Worm (Caenorhabditis elegans) whole organism, young adult: ENCODE data around the gene tag-342.
"Not testable (repeated sequence)": the region's sequence is repeated elsewhere in the genome, so short reads cannot be mapped to it uniquely, and the experiment has no call there.

Experiments used
- B0035.1 ChIP-seq: sonication (generic microtip); optimal IDR thresholded peaks from 2 replicates; lab custom pipeline; 2016; ENCODE audit warnings: missing genetic modification characterization, mild to moderate bottlenecking, missing compliant biosample characterization, missing genotype, missing genetic modification reagents
- F33H1.4 ChIP-seq: fragments of 200-800 bp; sonication (Bioruptor generic); IDR thresholded peaks from 2 replicates; pipeline ENCODE4 v1.3.6; 2022; ENCODE audit warnings: missing genetic modification reagents, missing genetic modification characterization, missing compliant biosample characterization
- F39B2.1 ChIP-seq: fragments of 200-800 bp; sonication (Bioruptor generic); IDR thresholded peaks from 2 replicates; pipeline ENCODE4 v1.3.6; 2022; ENCODE audit warnings: missing genetic modification reagents, missing genetic modification characterization, missing compliant biosample characterization
- F49E8.2 ChIP-seq: sonication (generic microtip); optimal IDR thresholded peaks from 3 replicates; lab custom pipeline; 2017; ENCODE audit warnings: missing genetic modification characterization, mild to moderate bottlenecking, missing compliant biosample characterization, antibody characterized with exemption, moderate library complexity; ENCODE audit not compliant: insufficient read depth
- F52B5.7 ChIP-seq: sonication (generic microtip); optimal IDR thresholded peaks from 2 replicates; lab custom pipeline; 2016; ENCODE audit warnings: mild to moderate bottlenecking, missing genetic modification characterization, missing compliant biosample characterization
- Y53G8AR.9 ChIP-seq: fragments of 200-800 bp; sonication (Bioruptor generic); conservative IDR thresholded peaks from 2 replicates; pipeline ENCODE4 v1.3.6; 2022; ENCODE audit warnings: missing genetic modification reagents, missing genetic modification characterization, missing compliant biosample characterization
- akir-1 ChIP-seq: fragments of 200-800 bp; sonication (Bioruptor generic); optimal IDR thresholded peaks from 2 replicates; lab custom pipeline; 2018; ENCODE audit warnings: mild to moderate bottlenecking, missing genetic modification characterization, moderate library complexity, missing compliant biosample characterization
- bed-1 ChIP-seq: fragments of 200-800 bp; sonication (Bioruptor generic); IDR thresholded peaks from 2 replicates; pipeline ENCODE4 v1.3.6; 2022; ENCODE audit warnings: missing genetic modification reagents, missing genetic modification characterization, missing compliant biosample characterization
- bed-2 ChIP-seq: fragments of 200-800 bp; sonication (Bioruptor generic); IDR thresholded peaks from 2 replicates; pipeline ENCODE4 v1.3.6; 2022; ENCODE audit warnings: missing genetic modification reagents, missing genetic modification characterization, missing compliant biosample characterization
- egl-18 ChIP-seq: fragments of 200-800 bp; sonication (Bioruptor generic); IDR thresholded peaks from 2 replicates; pipeline ENCODE4 v1.3.6; 2022; ENCODE audit warnings: missing genetic modification reagents, missing genetic modification characterization, missing compliant biosample characterization
- ekl-4 ChIP-seq: fragments of 200-800 bp; sonication (Bioruptor generic); IDR thresholded peaks from 2 replicates; pipeline ENCODE4 v1.3.6; 2022; ENCODE audit warnings: missing genetic modification reagents, missing genetic modification characterization, missing compliant biosample characterization
- hmg-20 ChIP-seq: fragments of 200-800 bp; sonication (Bioruptor generic); IDR thresholded peaks from 2 replicates; pipeline ENCODE4 v1.3.6; 2022; ENCODE audit warnings: missing genetic modification reagents, missing genetic modification characterization, missing compliant biosample characterization
- let-607 ChIP-seq, 2 experiments: fragments of 200-800 bp in 1 of 2; sonication (Bioruptor generic) in 1 of 2; sonication (generic microtip) in 1 of 2; optimal IDR thresholded peaks; 2 replicates each; lab custom pipeline; 2016 to 2018; ENCODE audit warnings: mild to moderate bottlenecking in 2 of 2, missing compliant biosample characterization in 2 of 2, missing genetic modification characterization in 2 of 2, moderate library complexity in 2 of 2, missing genotype in 1 of 2
- nfyb-1 ChIP-seq: fragments of 200-800 bp; sonication (Bioruptor generic); IDR thresholded peaks from 2 replicates; pipeline ENCODE4 v1.3.6; 2022; ENCODE audit warnings: missing genetic modification reagents, missing genetic modification characterization, missing compliant biosample characterization
- rcor-1 ChIP-seq: fragments of 200-800 bp; sonication (Bioruptor generic); IDR thresholded peaks from 2 replicates; pipeline ENCODE4 v1.3.6; 2022; ENCODE audit warnings: missing genetic modification reagents, missing genetic modification characterization, missing compliant biosample characterization
- rec-8 ChIP-seq, 2 experiments: sonication (generic microtip); optimal IDR thresholded peaks; 2 replicates each; lab custom pipeline; 2016; ENCODE audit warnings: mild to moderate bottlenecking in 2 of 2, missing genetic modification characterization in 2 of 2, missing genetic modification reagents in 2 of 2, missing genotype in 2 of 2, missing biosample characterization in 1 of 2, missing compliant biosample characterization in 1 of 2, moderate library complexity in 1 of 2
- rpc-1 ChIP-seq, 2 experiments: fragments of 150-350 bp in 1 of 2; sonication (generic microtip) in 1 of 2; optimal IDR thresholded peaks; 2 replicates each; lab custom pipeline; 2014 to 2018; ENCODE audit warnings: missing biosample characterization in 1 of 2, missing genetic modification characterization in 1 of 2, missing genetic modification reagents in 1 of 2, missing genotype in 1 of 2
- snpc-1.1 ChIP-seq: sonication (generic microtip); optimal IDR thresholded peaks from 2 replicates; lab custom pipeline; 2017; ENCODE audit warnings: missing genetic modification characterization, mild to moderate bottlenecking, missing compliant biosample characterization, antibody characterized with exemption, moderate library complexity, missing genotype, missing genetic modification reagents; ENCODE audit not compliant: insufficient read depth
- snpc-1.3 ChIP-seq: sonication (generic microtip); optimal IDR thresholded peaks from 2 replicates; lab custom pipeline; 2017; ENCODE audit warnings: missing genetic modification characterization, mild to moderate bottlenecking, missing compliant biosample characterization, antibody characterized with exemption, moderate library complexity, missing genotype, missing genetic modification reagents; ENCODE audit not compliant: insufficient read depth
- snpc-4 ChIP-seq, 5 experiments: fragments of 150-350 bp in 1 of 5; sonication (generic microtip) in 4 of 5; optimal IDR thresholded peaks; 2 replicates each; lab custom pipeline; 2014 to 2018; ENCODE audit warnings: missing genetic modification characterization in 5 of 5, missing biosample characterization in 3 of 5, antibody characterized with exemption in 2 of 5, mild to moderate bottlenecking in 2 of 5, missing compliant biosample characterization in 2 of 5, missing genotype in 2 of 5, moderate library complexity in 2 of 5, missing genetic modification reagents in 1 of 5
- tbp1 ChIP-seq: fragments of 200-800 bp; sonication (Bioruptor generic); optimal IDR thresholded peaks from 2 replicates; lab custom pipeline; 2018; ENCODE audit warnings: mild to moderate bottlenecking, missing genetic modification characterization, missing compliant biosample characterization
- ztf-25 ChIP-seq: fragments of 200-800 bp; sonication (Bioruptor generic); IDR thresholded peaks from 2 replicates; pipeline ENCODE4 v1.3.6; 2022; ENCODE audit warnings: missing genetic modification reagents, missing genetic modification characterization, missing compliant biosample characterization

Gene tag-342

ce11 chrIII:9443417-9444027, 24.4 kb upstream of the tag-342 start, which contains the start of gene pir-2 (continued):
- TF ChIP-seq rec-8 (tag; optimal IDR thresholded peaks at IDR 0.05; lab: Kevin White, UChicago) (no peak), F52B5.7 (tag; lab: Kevin White, UChicago) (no peak), F33H1.4 (GFP tag; lab: Robert Waterston, UW) (peak; percentile 86), F39B2.1 (GFP tag; lab: Robert Waterston, UW) (no peak), ekl-4 (GFP tag; lab: Robert Waterston, UW) (peak; percentile 62), akir-1 (no peak), ztf-25 (GFP tag; lab: Robert Waterston, UW) (no peak), rcor-1 (peak; percentile 43; the same call in 1 of the 2 replicates), bed-1 (GFP tag; lab: Robert Waterston, UW) (no peak), B0035.1 (tag; lab: Kevin White, UChicago) (no peak), egl-18 (GFP tag; lab: Robert Waterston, UW) (no peak)

- TF ChIP-seq tbp1 (GFP tag; lab: Kevin White, UChicago) (peak; percentile 26), rpc-1 (tag; optimal IDR thresholded peaks at IDR 0.05; lab: Kevin White, UChicago) (peak; percentile 50), snpc-4 (tag; optimal IDR thresholded peaks at IDR 0.05; lab: Kevin White, UChicago) (peak in 2 of 4 experiments; percentile 32 to 70)
- TF ChIP-seq rpc-1 (optimal IDR thresholded peaks at IDR 0.05; lab: Kevin White, UChicago); snpc-4 (GFP tag; optimal IDR thresholded peaks at IDR 0.05; lab: Kevin White, UChicago): not testable (repeated sequence)
Measured at ce11 chrIII:9445699-9446098, 22.3 kb upstream of the tag-342 start.

- TF ChIP-seq tbp1 (GFP tag; lab: Kevin White, UChicago) (peak; percentile 33), rpc-1 (optimal IDR thresholded peaks at IDR 0.05; lab: Kevin White, UChicago) (peak; percentile 23), rpc-1 (tag; optimal IDR thresholded peaks at IDR 0.05; lab: Kevin White, UChicago) (peak; percentile 61), snpc-4 (tag; optimal IDR thresholded peaks at IDR 0.05; lab: Kevin White, UChicago) (peak in 2 of 4 experiments; percentile 82 to 88)
- TF ChIP-seq snpc-4 (GFP tag; optimal IDR thresholded peaks at IDR 0.05; lab: Kevin White, UChicago) = not testable (repeated sequence)
Measured at ce11 chrIII:9447634-9448033, 20.3 kb upstream of the tag-342 start.

- TF ChIP-seq rpc-1 (optimal IDR thresholded peaks at IDR 0.05; lab: Kevin White, UChicago) (peak; percentile 32), rpc-1 (tag; optimal IDR thresholded peaks at IDR 0.05; lab: Kevin White, UChicago) (peak; percentile 64), snpc-4 (tag; optimal IDR thresholded peaks at IDR 0.05; lab: Kevin White, UChicago) (peak in 2 of 4 experiments; percentile 81 to 86), snpc-1.1 (tag; lab: Kevin White, UChicago) (peak; percentile 76), tbp1 (GFP tag; lab: Kevin White, UChicago) (peak; percentile 53)
- TF ChIP-seq snpc-4 (GFP tag; optimal IDR thresholded peaks at IDR 0.05; lab: Kevin White, UChicago) = not testable (repeated sequence)
Measured at ce11 chrIII:9449351-9449750, 18.6 kb upstream of the tag-342 start.

DNA sequence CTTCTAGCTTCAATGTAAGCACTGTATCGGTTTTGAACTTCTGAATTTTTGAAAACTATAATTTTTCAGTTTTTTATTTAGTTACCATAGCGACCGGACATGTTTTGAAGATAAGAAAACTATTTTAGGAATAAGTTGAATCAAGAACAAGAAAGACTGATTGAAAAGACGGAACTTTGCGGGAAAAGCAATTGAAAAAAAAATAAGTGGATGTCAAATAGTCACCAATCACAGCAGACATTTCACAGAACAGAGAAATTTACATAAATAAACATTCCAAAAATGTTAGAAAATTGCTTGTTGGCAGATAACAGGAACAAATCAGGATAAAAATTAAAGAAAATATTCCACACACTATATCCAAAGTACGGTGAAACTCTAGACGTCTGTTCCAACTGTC, 18.1 kb upstream of the tag-342 start, which contains the start of gene F54C8.6:
F54C8.6 (minus strand) TSS at position 101 of the 400 bp plus-strand sequence.
- TF ChIP-seq Y53G8AR.9 (GFP tag; lab: Robert Waterston, UW) = no peak
- no peak for TF ChIP-seq bed-2
- TF ChIP-seq hmg-20 (GFP tag; lab: Robert Waterston, UW) = no peak
- no peak for TF ChIP-seq let-607 (tag; optimal IDR thresholded peaks at IDR 0.05; lab: Kevin White, UChicago)
- TF ChIP-seq, all 124 proteins: peak for 0

DNA sequence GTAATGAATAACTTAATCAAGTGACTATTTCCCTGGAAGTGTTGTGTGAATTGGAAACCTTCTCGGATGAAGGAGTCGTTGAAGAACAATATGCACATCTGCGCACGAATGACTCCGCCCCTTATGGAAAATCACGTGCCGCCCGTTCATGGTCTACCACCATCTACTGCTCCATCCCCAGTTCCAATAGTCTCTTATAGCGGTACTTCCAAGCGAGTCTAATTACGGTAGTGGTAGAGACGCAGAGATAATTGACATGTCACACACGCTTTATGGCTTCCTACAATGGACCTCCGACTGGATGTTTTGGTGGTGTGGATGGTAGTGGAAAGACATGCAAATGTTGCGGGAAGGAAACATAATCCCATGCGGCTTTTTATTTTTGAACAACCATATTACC, 17.0 kb upstream of the tag-342 start:
- TF ChIP-seq nfyb-1 (GFP tag; lab: Robert Waterston, UW) (no peak), snpc-1.3 (tag; lab: Kevin White, UChicago) (no peak), F49E8.2 (tag; lab: Kevin White, UChicago) (no peak)
- TF ChIP-seq, all 124 proteins: peak for 0
